Worm (Caenorhabditis elegans): ENCODE results near the gene gars-1.
A peak's percentile ranks its signal among the peaks of the same experiment; 100 is the strongest.

ce11 chrIII:5190671-5191174 is 27.3 kb upstream of the gars-1 start, which contains the start of gene hira-1:
- no peak for TF ChIP-seq skn-1 (tag; optimal IDR thresholded peaks at IDR 0.05)
- no peak for TF ChIP-seq elt-3 (tag; optimal IDR thresholded peaks at IDR 0.05)
- TF ChIP-seq nhr-11 (tag; optimal IDR thresholded peaks at IDR 0.05) = no peak
- TF ChIP-seq egl-27 (tag; optimal IDR thresholded peaks at IDR 0.05) = no peak
- TF ChIP-seq nhr-10 (tag; optimal IDR thresholded peaks at IDR 0.05) = no peak
- no peak for TF ChIP-seq nhr-129 (tag; optimal IDR thresholded peaks at IDR 0.05)
- no peak for TF ChIP-seq F13H6.1 (tag; optimal IDR thresholded peaks at IDR 0.05)
- TF ChIP-seq nhr-237 (tag; optimal IDR thresholded peaks at IDR 0.05) = no peak
- peak; percentile 70 for TF ChIP-seq unc-55 (GFP tag; optimal IDR thresholded peaks at IDR 0.05)
- no peak for TF ChIP-seq mdl-1 (tag; optimal IDR thresholded peaks at IDR 0.05)
- no peak for TF ChIP-seq unc-39 (tag; optimal IDR thresholded peaks at IDR 0.05)

Measured in whole organism, L2 larva.